Fruit fly (Drosophila melanogaster) whole organism, prepupa: ENCODE measurements around the gene CG14606.

Source experiments
- CG10631 ChIP-seq: fragments of 200-800 bp; sonication (Bioruptor generic); optimal IDR thresholded peaks from 2 replicates; lab custom pipeline; 2016; ENCODE audit warnings: missing biosample characterization, missing genetic modification characterization
- CG8632 ChIP-seq: fragments of 200-800 bp; sonication (Bioruptor generic); optimal IDR thresholded peaks from 3 replicates; lab custom pipeline; 2016; ENCODE audit warnings: missing biosample characterization, missing genetic modification characterization
- achi ChIP-seq: fragments of 200-800 bp; sonication (Bioruptor generic); optimal IDR thresholded peaks from 3 replicates; lab custom pipeline; 2016; ENCODE audit warnings: missing biosample characterization, missing genetic modification characterization
- eg ChIP-seq: fragments of 200-800 bp; sonication (Bioruptor generic); IDR thresholded peaks from 3 replicates; pipeline ENCODE4 v1.3.6; 2022; ENCODE audit warnings: missing biosample characterization, missing genetic modification characterization
- fd85E ChIP-seq: fragments of 200-800 bp; sonication (Bioruptor generic); optimal IDR thresholded peaks from 3 replicates; lab custom pipeline; 2016; ENCODE audit warnings: missing biosample characterization, missing genetic modification characterization
- fkh ChIP-seq: fragments of 200-800 bp; sonication (Bioruptor generic); optimal IDR thresholded peaks from 3 replicates; lab custom pipeline; 2017; ENCODE audit warnings: missing biosample characterization, mild to moderate bottlenecking, missing genetic modification characterization, moderate library complexity

DNA sequence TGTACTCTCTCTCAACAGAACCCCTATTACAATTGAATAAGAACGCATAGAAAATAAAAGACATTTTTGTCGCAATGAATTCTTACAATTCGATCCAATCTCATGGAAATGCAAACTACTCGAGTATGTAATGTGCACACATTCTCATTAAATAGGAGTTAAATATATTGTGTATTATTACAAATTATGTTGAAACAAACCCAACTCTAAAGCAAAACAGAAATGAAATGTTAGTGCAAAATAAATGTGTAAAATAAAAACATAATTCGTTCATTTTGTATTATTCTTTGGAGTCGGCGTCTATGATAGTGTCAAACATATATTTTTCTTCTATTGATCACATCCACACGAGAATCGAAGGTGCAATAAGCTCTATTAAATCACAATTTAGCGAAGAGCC, 16.2 kb downstream of the CG14606 start, which contains the start of gene CG14609:
- no peak for TF ChIP-seq eg (GFP tag; lab: Robert Waterston, UW)
- no peak for TF ChIP-seq achi (GFP tag; lab: Kevin White, UChicago)
- TF ChIP-seq CG10631 (GFP tag; lab: Kevin White, UChicago), result no peak
- no peak for TF ChIP-seq fd85E (GFP tag; lab: Kevin White, UChicago)
- no peak for TF ChIP-seq CG8632
- TF ChIP-seq fkh (GFP tag; lab: Kevin White, UChicago), result no peak
